Fruit fly (Drosophila melanogaster) whole organism, wandering third instar larva: ENCODE results near the gene shams.

Source experiments
- Abd-B ChIP-seq: fragments of >200 bp; optimal IDR thresholded peaks from 2 replicates; lab custom pipeline; 2017; ENCODE audit warnings: missing biosample characterization, missing genetic modification characterization
- CG32264 ChIP-seq: fragments of 200-800 bp; sonication (Bioruptor generic); optimal IDR thresholded peaks from 2 replicates; lab custom pipeline; 2016; ENCODE audit warnings: missing biosample characterization, missing genetic modification characterization
- CG9705 ChIP-seq: fragments of 200-800 bp; sonication (Bioruptor generic); optimal IDR thresholded peaks from 2 replicates; lab custom pipeline; 2018; ENCODE audit warnings: missing biosample characterization, mild to moderate bottlenecking, missing genetic modification characterization
- CrebA ChIP-seq: fragments of 200-800 bp; sonication (Bioruptor generic); optimal IDR thresholded peaks from 2 replicates; lab custom pipeline; 2016; ENCODE audit warnings: missing biosample characterization, mild to moderate bottlenecking, missing genetic modification characterization, borderline replicate concordance
- Dif ChIP-seq: fragments of 200-275, 200-300 bp; sonication (Bioruptor generic); optimal IDR thresholded peaks from 2 replicates; lab custom pipeline; 2018; ENCODE audit warnings: missing biosample characterization, missing genetic modification characterization; ENCODE audit not compliant: partially characterized antibody
- GATAd ChIP-seq: sonication (Bioruptor generic); optimal IDR thresholded peaks from 2 replicates; lab custom pipeline; 2016; ENCODE audit warnings: missing biosample characterization, missing genetic modification characterization
- Hr78 ChIP-seq: fragments of >200 bp; optimal IDR thresholded peaks from 2 replicates; lab custom pipeline; 2017; ENCODE audit warnings: missing biosample characterization, missing genetic modification characterization
- Hr83 ChIP-seq: fragments of 200-300 bp; sonication (Bioruptor generic); optimal IDR thresholded peaks from 2 replicates; lab custom pipeline; 2016; ENCODE audit warnings: missing biosample characterization, mild to moderate bottlenecking, missing genetic modification characterization, moderate library complexity; ENCODE audit not compliant: poor library complexity, severe bottlenecking
- Jra ChIP-seq: sonication (Bioruptor generic); optimal IDR thresholded peaks from 2 replicates; lab custom pipeline; 2016; ENCODE audit warnings: missing biosample characterization, missing genetic modification characterization
- Mio ChIP-seq: sonication (Bioruptor generic); optimal IDR thresholded peaks from 2 replicates; lab custom pipeline; 2016; ENCODE audit warnings: missing biosample characterization, missing genetic modification characterization
- Myc ChIP-seq: fragments of >200 bp; optimal IDR thresholded peaks from 2 replicates; lab custom pipeline; 2017
- N ChIP-seq: fragments of >200 bp; optimal IDR thresholded peaks from 2 replicates; lab custom pipeline; 2018; ENCODE audit warnings: missing biosample characterization, missing external identifiers, missing genetic modification characterization
- OdsH ChIP-seq: fragments of 200-800 bp; sonication (Bioruptor generic); optimal IDR thresholded peaks from 2 replicates; lab custom pipeline; 2016; ENCODE audit warnings: missing biosample characterization, mild to moderate bottlenecking, missing genetic modification characterization
- Rel ChIP-seq, 2 experiments: fragments of 200-800 bp; sonication (Bioruptor generic) in 1 of 2; optimal IDR thresholded peaks; 2 replicates in 1 of 2; 3 replicates in 1 of 2; lab custom pipeline; 2016 to 2019; ENCODE audit warnings: mild to moderate bottlenecking in 2 of 2, missing biosample characterization in 2 of 2, missing genetic modification characterization in 2 of 2, moderate library complexity in 1 of 2
- Vsx2 ChIP-seq: fragments of 200-300, 225-300 bp; sonication (Bioruptor generic); optimal IDR thresholded peaks from 2 replicates; lab custom pipeline; 2018; ENCODE audit warnings: missing biosample characterization, missing genetic modification characterization; ENCODE audit not compliant: partially characterized antibody
- br ChIP-seq: fragments of 200-800 bp; sonication (Bioruptor generic); optimal IDR thresholded peaks from 2 replicates; lab custom pipeline; 2016; ENCODE audit warnings: missing biosample characterization, missing genetic modification characterization
- dl ChIP-seq, 2 experiments: fragments of 175-275, 200-275 bp in 1 of 2; fragments of 200-275 bp in 1 of 2; sonication (Bioruptor generic); optimal IDR thresholded peaks; lab custom pipeline; 2018; ENCODE audit warnings: mild to moderate bottlenecking in 2 of 2, missing biosample characterization in 2 of 2, missing genetic modification characterization in 2 of 2, moderate library complexity in 2 of 2; ENCODE audit not compliant: partially characterized antibody in 2 of 2, insufficient read depth in 1 of 2
- dmrt93B ChIP-seq: fragments of 200-800 bp; sonication (Bioruptor generic); optimal IDR thresholded peaks from 2 replicates; lab custom pipeline; 2018; ENCODE audit warnings: missing biosample characterization, mild to moderate bottlenecking, missing genetic modification characterization
- ey ChIP-seq: fragments of 200-800 bp; sonication (Bioruptor generic); optimal IDR thresholded peaks from 2 replicates; lab custom pipeline; 2016; ENCODE audit warnings: missing biosample characterization, missing genetic modification characterization
- foxo ChIP-seq, 2 experiments: fragments of 200-800 bp; sonication (Bioruptor generic); optimal IDR thresholded peaks; 2 replicates in 1 of 2; 3 replicates in 1 of 2; lab custom pipeline; 2016 to 2017; ENCODE audit warnings: missing biosample characterization in 2 of 2, missing genetic modification characterization in 2 of 2
- fru ChIP-seq: fragments of 200-800 bp; sonication (Bioruptor generic); optimal IDR thresholded peaks from 3 replicates; lab custom pipeline; 2016; ENCODE audit warnings: missing biosample characterization, mild to moderate bottlenecking, missing genetic modification characterization
- h ChIP-seq: fragments of 200-800 bp; sonication (Bioruptor generic); optimal IDR thresholded peaks from 3 replicates; lab custom pipeline; 2016; ENCODE audit warnings: missing biosample characterization, mild to moderate bottlenecking, missing genetic modification characterization
- pan ChIP-seq: fragments of >200 bp; optimal IDR thresholded peaks from 2 replicates; lab custom pipeline; 2017
- psq ChIP-seq: fragments of 200-800 bp; sonication (Bioruptor generic); optimal IDR thresholded peaks from 3 replicates; lab custom pipeline; 2017; ENCODE audit warnings: missing biosample characterization, mild to moderate bottlenecking, missing genetic modification characterization, moderate library complexity
- rgr ChIP-seq: fragments of 200-800 bp; sonication (Bioruptor generic); optimal IDR thresholded peaks from 3 replicates; lab custom pipeline; 2016; ENCODE audit warnings: missing biosample characterization, mild to moderate bottlenecking, missing genetic modification characterization
- sage ChIP-seq: fragments of 200-800 bp; sonication (Bioruptor generic); optimal IDR thresholded peaks from 2 replicates; lab custom pipeline; 2016; ENCODE audit warnings: missing biosample characterization, mild to moderate bottlenecking, missing genetic modification characterization
- sv ChIP-seq: fragments of 200-800 bp; sonication (Bioruptor generic); optimal IDR thresholded peaks from 3 replicates; lab custom pipeline; 2016; ENCODE audit warnings: missing biosample characterization, missing genetic modification characterization
- tai ChIP-seq: sonication (Bioruptor generic); optimal IDR thresholded peaks from 2 replicates; lab custom pipeline; 2016; ENCODE audit warnings: missing biosample characterization, missing genetic modification characterization
- usp ChIP-seq: fragments of >200 bp; optimal IDR thresholded peaks from 2 replicates; lab custom pipeline; 2017; ENCODE audit warnings: missing biosample characterization, missing genetic modification characterization

Gene shams

dm6 chr3R:25039028-25039476, 35.4 kb downstream of the shams start, which contains the start of the genes Ythdf and bai:
Gene Ythdf, minus strand, starts transcription at chr3R:25039249.
Gene bai, plus strand, starts transcription at chr3R:25039374.
- peak; percentile 20 for TF ChIP-seq Hr83 (GFP tag; lab: Kevin White, UChicago)
- no peak for TF ChIP-seq GATAd (GFP tag; lab: Kevin White, UChicago)
- TF ChIP-seq Myc (lab: Kevin White, UChicago), result peak; percentile 64
- peak; percentile 33 for TF ChIP-seq CG32264
- TF ChIP-seq psq (GFP tag; lab: Kevin White, UChicago), result peak; percentile 21
- TF ChIP-seq Mio (GFP tag; lab: Kevin White, UChicago), result peak; percentile 26
- peak; percentile 57 for TF ChIP-seq ey (GFP tag; lab: Kevin White, UChicago)
- TF ChIP-seq pan (lab: Kevin White, UChicago), result no peak
- TF ChIP-seq sv (GFP tag; lab: Kevin White, UChicago), result peak; percentile 72
- no peak for TF ChIP-seq CG9705 (GFP tag; lab: Kevin White, UChicago)
- no peak for TF ChIP-seq Rel (GFP tag; optimal IDR thresholded peaks at IDR 0.05; lab: Kevin White, UChicago)
- no peak for TF ChIP-seq Rel (tag; optimal IDR thresholded peaks at IDR 0.05; lab: Kevin White, UChicago)
- TF ChIP-seq Jra, result peak; percentile 64
- TF ChIP-seq OdsH (GFP tag; lab: Kevin White, UChicago), result peak; percentile 49

dm6 chr3R:25036644-25037043, 37.8 kb downstream of the shams start, which contains the start of gene CG31115:
Gene CG31115, plus strand, starts transcription at chr3R:25036944.
- TF ChIP-seq Hr83 (GFP tag; lab: Kevin White, UChicago) (no peak), Hr78 (no peak), Myc (lab: Kevin White, UChicago) (no peak), Vsx2 (GFP tag; lab: Kevin White, UChicago) (no peak), sage (GFP tag; lab: Kevin White, UChicago) (no peak), rgr (GFP tag; lab: Kevin White, UChicago) (no peak), usp (GFP tag; lab: Kevin White, UChicago) (no peak), dmrt93B (no peak), foxo (GFP tag; optimal IDR thresholded peaks at IDR 0.05; lab: Kevin White, UChicago) (no peak), CrebA (GFP tag; lab: Kevin White, UChicago) (no peak), dl (GFP tag; optimal IDR thresholded peaks at IDR 0.05; lab: Kevin White, UChicago; ENCODE audit: insufficient read depth in 1 of 2, partially characterized antibody in 2 of 2) (no peak), N (GFP tag; lab: Kevin White, UChicago) (no peak), Dif (no peak), Rel (GFP tag; optimal IDR thresholded peaks at IDR 0.05; lab: Kevin White, UChicago) (no peak), Rel (tag; optimal IDR thresholded peaks at IDR 0.05; lab: Kevin White, UChicago) (no peak), tai (no peak), Abd-B (GFP tag; lab: Kevin White, UChicago) (no peak)
- TF ChIP-seq, all 38 proteins: peak for 0

- no peak for TF ChIP-seq h
- no peak for TF ChIP-seq br (GFP tag; lab: Kevin White, UChicago)
- TF ChIP-seq OdsH (GFP tag; lab: Kevin White, UChicago), result no peak
- peak; percentile 20 for TF ChIP-seq Hr83 (GFP tag; lab: Kevin White, UChicago)
Observed at dm6 chr3R:25033142-25033586, 41.2 kb downstream of the shams start, which contains the start of gene Smg6. Gene Smg6, minus strand, starts transcription at chr3R:25033465.

- no peak for TF ChIP-seq fru
- TF ChIP-seq Dif, result no peak
- TF ChIP-seq CG32264, result no peak
- TF ChIP-seq dl (GFP tag; optimal IDR thresholded peaks at IDR 0.05; lab: Kevin White, UChicago; ENCODE audit: insufficient read depth in 1 of 2, partially characterized antibody in 2 of 2), result no peak
- TF ChIP-seq br (GFP tag; lab: Kevin White, UChicago), result no peak
- no peak for TF ChIP-seq Rel (GFP tag; optimal IDR thresholded peaks at IDR 0.05; lab: Kevin White, UChicago)
- no peak for TF ChIP-seq Rel (tag; optimal IDR thresholded peaks at IDR 0.05; lab: Kevin White, UChicago)
Observed at dm6 chr3R:25032686-25033085, 41.7 kb downstream of the shams start.
